Worm (Caenorhabditis elegans): ENCODE data around the gene F19B10.4.

DNA sequence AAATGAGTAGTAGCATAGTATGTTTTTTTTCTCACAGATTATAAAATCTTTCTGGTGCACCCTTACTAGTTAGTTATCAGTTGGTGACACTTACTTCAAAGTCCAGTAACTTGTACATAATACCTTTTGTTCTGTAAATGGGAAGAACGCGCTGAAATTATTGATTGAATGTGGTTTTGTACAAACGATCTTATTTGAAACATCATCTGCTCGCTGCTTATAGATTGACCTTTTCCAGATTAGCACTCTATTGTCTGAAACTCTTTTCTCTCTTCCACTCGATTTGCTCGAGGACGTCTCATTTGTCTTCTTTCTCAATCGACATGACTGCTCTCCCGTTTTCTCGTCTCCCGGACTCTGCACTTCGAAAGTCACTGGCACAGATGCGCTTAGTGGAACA, 12.8 kb upstream of the F19B10.4 start, which contains the start of gene fbxb-33:
- TF ChIP-seq dpff-1 (tag; optimal IDR thresholded peaks at IDR 0.05) (no peak), Y95B8A.8 (GFP tag; IDR thresholded peaks at IDR 0.05) (no peak), nfya-1 (tag; optimal IDR thresholded peaks at IDR 0.05; ENCODE audit: borderline replicate concordance, insufficient read depth) (no peak), snpc-4 (GFP tag; optimal IDR thresholded peaks at IDR 0.05) (no peak), snpc-4 (tag; optimal IDR thresholded peaks at IDR 0.05) (no peak), nhr-90 (tag; optimal IDR thresholded peaks at IDR 0.05) (no peak), attf-5 (GFP tag; optimal IDR thresholded peaks at IDR 0.05) (no peak), Y67H2A.10 (GFP tag; conservative IDR thresholded peaks at IDR 0.05) (no peak)
